Fruit fly (Drosophila melanogaster): ENCODE measurements around the gene CG45067.

CG45067 gene

dm6 chr3L:3127544-3127943, 13.3 kb upstream of the CG45067 start, which contains the start of gene promL (continued):
- peak; percentile 11 for TF ChIP-seq Max (GFP tag; optimal IDR thresholded peaks at IDR 0.05)
- 0 out of 2 replicates have a peak, but pooled peaks have one; percentile 28 for TF ChIP-seq CG3847 (GFP tag; IDR thresholded peaks at IDR 0.05)
- TF ChIP-seq CG1602 (GFP tag; optimal IDR thresholded peaks at IDR 0.05), result no peak
- TF ChIP-seq bsh (GFP tag; optimal IDR thresholded peaks at IDR 0.05), result peak in 1 of 2 experiments; percentile 41
- TF ChIP-seq CG34376 (GFP tag; optimal IDR thresholded peaks at IDR 0.05), result peak; percentile 75
- TF ChIP-seq CG34422 (GFP tag; IDR thresholded peaks at IDR 0.05), result peak; percentile 71; the same call in 1 of the 3 replicates
- TF ChIP-seq HmgZ (tag; optimal IDR thresholded peaks at IDR 0.05), result peak; percentile 80
- TF ChIP-seq Usf (GFP tag; optimal IDR thresholded peaks at IDR 0.05), result no peak
- TF ChIP-seq stwl (tag; optimal IDR thresholded peaks at IDR 0.05), result peak; percentile 79
- TF ChIP-seq gem (tag; optimal IDR thresholded peaks at IDR 0.05), result peak; percentile 39
- no peak for TF ChIP-seq run (tag; optimal IDR thresholded peaks at IDR 0.05)
- TF ChIP-seq HLH3B (GFP tag; IDR thresholded peaks at IDR 0.05), result 0 out of 2 replicates have a peak, but pooled peaks have one; percentile 11
- TF ChIP-seq btn (GFP tag; optimal IDR thresholded peaks at IDR 0.05), result peak; percentile 16
- TF ChIP-seq crc (GFP tag; optimal IDR thresholded peaks at IDR 0.05), result no peak
- peak; percentile 9 for TF ChIP-seq tin (GFP tag; optimal IDR thresholded peaks at IDR 0.05)
- TF ChIP-seq Dek (tag; optimal IDR thresholded peaks at IDR 0.05), result peak; percentile 53
- peak; percentile 40 for TF ChIP-seq dmrt11E (tag; optimal IDR thresholded peaks at IDR 0.05)
- no peak for TF ChIP-seq CG16815 (GFP tag; optimal IDR thresholded peaks at IDR 0.05)
- no peak for TF ChIP-seq CG18476 (GFP tag; optimal IDR thresholded peaks at IDR 0.05)
- no peak for TF ChIP-seq sr (GFP tag; IDR thresholded peaks at IDR 0.05)
- TF ChIP-seq insv (GFP tag; optimal IDR thresholded peaks at IDR 0.05), result peak in 1 of 2 experiments; percentile 55
- peak; percentile 68 for TF ChIP-seq CG13624 (GFP tag; optimal IDR thresholded peaks at IDR 0.05)
- TF ChIP-seq dimm (GFP tag; IDR thresholded peaks at IDR 0.05), result no peak
- TF ChIP-seq CG6272 (GFP tag; IDR thresholded peaks at IDR 0.05), result no peak
- no peak for TF ChIP-seq CG1792 (GFP tag; optimal IDR thresholded peaks at IDR 0.05)
- TF ChIP-seq Oli (tag; optimal IDR thresholded peaks at IDR 0.05), result peak; percentile 15
- TF ChIP-seq Rx (GFP tag; IDR thresholded peaks at IDR 0.05), result no peak
- TF ChIP-seq tgo (GFP tag; IDR thresholded peaks at IDR 0.05), result no peak; the same call in 2 of the 3 replicates
- TF ChIP-seq Hand (GFP tag; optimal IDR thresholded peaks at IDR 0.05), result peak; percentile 18
- TF ChIP-seq CG10147 (GFP tag; optimal IDR thresholded peaks at IDR 0.05), result peak; percentile 64
- TF ChIP-seq Hr51 (GFP tag; optimal IDR thresholded peaks at IDR 0.05), result peak; percentile 18 to 52
- no peak for TF ChIP-seq usp (GFP tag; optimal IDR thresholded peaks at IDR 0.05)

- TF ChIP-seq z (GFP tag; IDR thresholded peaks at IDR 0.05) (0 out of 3 replicates have a peak, but pooled peaks have one; percentile 41), Atf3 (GFP tag; optimal IDR thresholded peaks at IDR 0.05) (no peak), Side (GFP tag; optimal IDR thresholded peaks at IDR 0.05) (no peak), CG12744 (GFP tag; optimal IDR thresholded peaks at IDR 0.05) (no peak), crol (GFP tag; IDR thresholded peaks at IDR 0.05) (peak; percentile 19; the same call in 1 of the 2 replicates), Med (GFP tag) (peak; percentile 72), Hsf (GFP tag; optimal IDR thresholded peaks at IDR 0.05) (no peak), CG7987 (GFP tag; optimal IDR thresholded peaks at IDR 0.05) (no peak), CHES-1-like (GFP tag; optimal IDR thresholded peaks at IDR 0.05) (no peak), Lim3 (GFP tag; IDR thresholded peaks at IDR 0.05) (no peak), cg (GFP tag; optimal IDR thresholded peaks at IDR 0.05) (peak; percentile 1), ERR (GFP tag; optimal IDR thresholded peaks at IDR 0.05) (no peak), CG11085 (GFP tag; IDR thresholded peaks at IDR 0.05) (no peak), bcd (GFP tag; optimal IDR thresholded peaks at IDR 0.05) (no peak), zen (tag; optimal IDR thresholded peaks at IDR 0.05) (peak; percentile 35), CG2202 (tag; optimal IDR thresholded peaks at IDR 0.05) (no peak), CG7372 (GFP tag; IDR thresholded peaks at IDR 0.05) (no peak), CG13624 (GFP tag; optimal IDR thresholded peaks at IDR 0.05) (no peak), vvl (GFP tag; IDR thresholded peaks at IDR 0.05) (no peak), stc (GFP tag; IDR thresholded peaks at IDR 0.05) (0 out of 2 replicates have a peak, but pooled peaks have one; percentile 26), gcm (GFP tag; optimal IDR thresholded peaks at IDR 0.05) (peak; percentile 53), jumu (GFP tag; optimal IDR thresholded peaks at IDR 0.05) (no peak)
Observed at dm6 chr3L:3126478-3126877, 12.2 kb upstream of the CG45067 start.

Measured in whole organism, embryonic.